Worm (Caenorhabditis elegans) whole organism, midembryonic: Measurements from ENCODE around the gene srx-84.

Experiments used
- cog-1 ChIP-seq: sonication (generic microtip); optimal IDR thresholded peaks from 2 replicates; lab custom pipeline; 2016; ENCODE audit warnings: missing genetic modification characterization, missing compliant biosample characterization
- flt-1 ChIP-seq: fragments of 200-800 bp; sonication (Bioruptor generic); IDR thresholded peaks from 2 replicates; pipeline ENCODE4 v1.3.6; 2022; ENCODE audit warnings: missing genetic modification characterization, missing compliant biosample characterization
- klf-2 ChIP-seq: fragments of 200-800 bp; sonication (Bioruptor generic); conservative IDR thresholded peaks from 2 replicates; pipeline ENCODE4 v1.3.6; 2022; ENCODE audit warnings: missing genetic modification reagents, missing genetic modification characterization, missing compliant biosample characterization
- med-1 ChIP-seq: sonication (generic microtip); optimal IDR thresholded peaks from 2 replicates; lab custom pipeline; 2017; ENCODE audit warnings: missing genetic modification characterization, mild to moderate bottlenecking, missing compliant biosample characterization, antibody characterized with exemption, missing genetic modification reagents; ENCODE audit not compliant: insufficient read depth

ce11 chrV:11552379-11552778, 46.5 kb upstream of the srx-84 start, which contains the start of gene srx-85:
- no peak for TF ChIP-seq klf-2
- TF ChIP-seq cog-1 (tag; lab: Kevin White, UChicago) = no peak
- TF ChIP-seq flt-1 (GFP tag; lab: Robert Waterston, UW) = no peak
- no peak for TF ChIP-seq med-1
